Worm (Caenorhabditis elegans) whole organism, young adult: Measurements from ENCODE around the gene swp-1.

ENCODE experiments used
- B0336.3 ChIP-seq: fragments of 200-800 bp; sonication (Bioruptor generic); IDR thresholded peaks from 2 replicates; pipeline ENCODE4 v1.3.6; 2022; ENCODE audit warnings: missing genetic modification characterization, missing compliant biosample characterization
- dox-1 ChIP-seq: fragments of 200-800 bp; sonication (Bioruptor generic); IDR thresholded peaks from 2 replicates; pipeline ENCODE4 v1.3.6; 2022; ENCODE audit warnings: missing genetic modification reagents, missing genetic modification characterization, missing compliant biosample characterization
- hrde-1 ChIP-seq: sonication (generic microtip); optimal IDR thresholded peaks from 2 replicates; lab custom pipeline; 2016; ENCODE audit warnings: missing genetic modification characterization, mild to moderate bottlenecking, missing compliant biosample characterization, moderate library complexity, missing genotype, missing genetic modification reagents, borderline replicate concordance
- lin-26 ChIP-seq: fragments of 200-800 bp; sonication (Bioruptor generic); IDR thresholded peaks from 2 replicates; pipeline ENCODE4 v1.3.6; 2022; ENCODE audit warnings: missing genetic modification reagents, missing genetic modification characterization, missing compliant biosample characterization
- madf-3 ChIP-seq: fragments of 200-800 bp; sonication (Bioruptor generic); IDR thresholded peaks from 2 replicates; pipeline ENCODE4 v1.3.6; 2022; ENCODE audit warnings: missing genetic modification reagents, missing genetic modification characterization, missing compliant biosample characterization
- mcd-1 ChIP-seq: fragments of 200-800 bp; sonication (Bioruptor generic); IDR thresholded peaks from 2 replicates; pipeline ENCODE4 v1.3.6; 2022; ENCODE audit warnings: missing genetic modification reagents, missing genetic modification characterization, missing compliant biosample characterization
- nfya-1 ChIP-seq: sonication (generic microtip); optimal IDR thresholded peaks from 2 replicates; lab custom pipeline; 2017; ENCODE audit warnings: antibody characterized with exemption, missing compliant biosample characterization, missing genetic modification characterization, borderline replicate concordance; ENCODE audit not compliant: insufficient read depth
- nhr-179 ChIP-seq: sonication (generic microtip); optimal IDR thresholded peaks from 2 replicates; lab custom pipeline; 2016; ENCODE audit warnings: mild to moderate bottlenecking, missing genetic modification characterization, missing compliant biosample characterization
- pbrm-1 ChIP-seq: fragments of 200-800 bp; sonication (Bioruptor generic); IDR thresholded peaks from 2 replicates; pipeline ENCODE4 v1.3.6; 2022; ENCODE audit warnings: missing genetic modification reagents, missing genetic modification characterization, missing compliant biosample characterization
- tbp1 ChIP-seq: fragments of 200-800 bp; sonication (Bioruptor generic); optimal IDR thresholded peaks from 2 replicates; lab custom pipeline; 2018; ENCODE audit warnings: mild to moderate bottlenecking, missing genetic modification characterization, missing compliant biosample characterization
- unc-130 ChIP-seq: sonication (generic microtip); optimal IDR thresholded peaks from 2 replicates; lab custom pipeline; 2016; ENCODE audit warnings: missing genetic modification reagents, missing genetic modification characterization, missing compliant biosample characterization

The swp-1 gene

ce11 chrIII:5653692-5654105 is 51.6 kb downstream of the swp-1 start (continued):
- TF ChIP-seq hrde-1 (tag; lab: Kevin White, UChicago) (peak; percentile 45), pbrm-1 (peak; percentile 93), tbp1 (GFP tag; lab: Kevin White, UChicago) (peak; percentile 75), lin-26 (GFP tag; lab: Robert Waterston, UW) (peak; percentile 55; the same call in 1 of the 2 replicates), nhr-179 (no peak), madf-3 (0 out of 2 replicates have a peak, but pooled peaks have one; percentile 31), nfya-1 (tag; lab: Kevin White, UChicago) (no peak), dox-1 (peak; percentile 85; the same call in 1 of the 2 replicates), mcd-1 (GFP tag; lab: Robert Waterston, UW) (peak; percentile 87), unc-130 (peak; percentile 37), B0336.3 (GFP tag; lab: Robert Waterston, UW) (peak; percentile 88)
